Worm (Caenorhabditis elegans): Measurements from ENCODE around the gene F58F12.2.

F58F12.2 gene

ce11 chrII:6347341-6348118, 40.3 kb downstream of the F58F12.2 start, which contains the start of gene lgg-1:
TSS of gene lgg-1 (minus strand) at chrII:6347719.
- TF ChIP-seq lin-54 (GFP tag; optimal IDR thresholded peaks at IDR 0.05) (peak; percentile 48), snpc-1.3 (tag; optimal IDR thresholded peaks at IDR 0.05; ENCODE audit: insufficient read depth) (no peak), ceh-58 (GFP tag; IDR thresholded peaks at IDR 0.05) (no peak), tbp1 (GFP tag; optimal IDR thresholded peaks at IDR 0.05) (peak; percentile 44), sea-2 (GFP tag; IDR thresholded peaks at IDR 0.05) (no peak), athp-1 (tag; optimal IDR thresholded peaks at IDR 0.05) (peak; percentile 72), egrh-3 (GFP tag; IDR thresholded peaks at IDR 0.05) (peak; percentile 29; the same call in 1 of the 2 replicates), ztf-3 (GFP tag; optimal IDR thresholded peaks at IDR 0.05) (peak; percentile 54), die-1 (tag; optimal IDR thresholded peaks at IDR 0.05) (no peak), egl-44 (GFP tag; IDR thresholded peaks at IDR 0.05) (no peak; the same call in 1 of the 2 replicates), nfya-2 (GFP tag; IDR thresholded peaks at IDR 0.05) (no peak), cebp-1 (GFP tag; IDR thresholded peaks at IDR 0.05) (peak; percentile 87), cebp-1 (tag; optimal IDR thresholded peaks at IDR 0.05) (peak; percentile 96), aptf-3 (GFP tag; IDR thresholded peaks at IDR 0.05) (no peak), ztf-18 (tag; optimal IDR thresholded peaks at IDR 0.05) (no peak), T26A5.8 (tag; optimal IDR thresholded peaks at IDR 0.05) (no peak), lin-26 (GFP tag; IDR thresholded peaks at IDR 0.05) (peak; percentile 56), hmg-1.2 (GFP tag; IDR thresholded peaks at IDR 0.05) (peak; percentile 52), dpff-1 (tag; optimal IDR thresholded peaks at IDR 0.05) (no peak), atf-7 (tag; optimal IDR thresholded peaks at IDR 0.05) (no peak), F23B12.7 (tag; optimal IDR thresholded peaks at IDR 0.05; ENCODE audit: insufficient read depth) (no peak), lsy-27 (tag; optimal IDR thresholded peaks at IDR 0.05; ENCODE audit: borderline replicate concordance, insufficient read depth) (no peak), Y79H2A.3 (GFP tag; conservative IDR thresholded peaks at IDR 0.05) (0 out of 2 replicates have a peak, but pooled peaks have one; percentile 6), mel-28 (tag; optimal IDR thresholded peaks at IDR 0.05; ENCODE audit: borderline replicate concordance) (no peak), bed-2 (GFP tag; IDR thresholded peaks at IDR 0.05) (peak; percentile 54; the same call in 1 of the 2 replicates), unc-130 (GFP tag; optimal IDR thresholded peaks at IDR 0.05) (no peak), Y67H2A.10 (GFP tag; conservative IDR thresholded peaks at IDR 0.05) (peak; percentile 18; the same call in 1 of the 2 replicates), ceh-100 (GFP tag; IDR thresholded peaks at IDR 0.05) (no peak; the same call in 1 of the 2 replicates), attf-3 (GFP tag; conservative IDR thresholded peaks at IDR 0.05) (no peak), nfya-1 (tag; optimal IDR thresholded peaks at IDR 0.05; ENCODE audit: borderline replicate concordance, insufficient read depth) (no peak), ceh-91 (GFP tag; IDR thresholded peaks at IDR 0.05) (no peak), lin-35 (GFP tag; optimal IDR thresholded peaks at IDR 0.05) (peak in 1 of 3 experiments; percentile 60), nhr-27 (tag; optimal IDR thresholded peaks at IDR 0.05) (no peak), mxl-1 (tag; optimal IDR thresholded peaks at IDR 0.05) (peak; percentile 14), zfh-2 (GFP tag; conservative IDR thresholded peaks at IDR 0.05) (no peak; the same call in 1 of the 2 replicates), unc-62 (GFP tag; optimal IDR thresholded peaks at IDR 0.05) (no peak), B0019.2 (GFP tag; conservative IDR thresholded peaks at IDR 0.05) (peak; percentile 47), B0035.1 (tag; optimal IDR thresholded peaks at IDR 0.05) (no peak), attf-6 (GFP tag; IDR thresholded peaks at IDR 0.05) (no peak), B0336.3 (GFP tag; IDR thresholded peaks at IDR 0.05) (no peak; the same call in 1 of the 2 replicates), hlh-26 (GFP tag; conservative IDR thresholded peaks at IDR 0.05) (no peak), hlh-12 (tag; optimal IDR thresholded peaks at IDR 0.05) (no peak), let-607 (tag; optimal IDR thresholded peaks at IDR 0.05) (peak in 1 of 2 experiments; percentile 38), ekl-4 (GFP tag; IDR thresholded peaks at IDR 0.05) (0 out of 2 replicates have a peak, but pooled peaks have one; percentile 71), gei-17 (GFP tag; optimal IDR thresholded peaks at IDR 0.05) (no peak), nfyb-1 (GFP tag; IDR thresholded peaks at IDR 0.05) (peak; percentile 79)

Data from whole organism, young adult.